Worm (Caenorhabditis elegans) whole organism, L3 larva: Measurements from ENCODE around the gene rpac-19.

Experiments
- R02D3.7 ChIP-seq: fragments of 150-350 bp; optimal IDR thresholded peaks from 2 replicates; lab custom pipeline; 2014; ENCODE audit warnings: missing biosample characterization, missing genetic modification characterization
- aly-2 ChIP-seq: fragments of 150-350 bp; optimal IDR thresholded peaks from 2 replicates; lab custom pipeline; 2014; ENCODE audit warnings: missing biosample characterization, missing genetic modification characterization
- ceh-9 ChIP-seq: sonication (generic microtip); optimal IDR thresholded peaks from 2 replicates; lab custom pipeline; 2018; ENCODE audit warnings: missing biosample characterization, missing genetic modification characterization
- daf-12 ChIP-seq: fragments of 150-350 bp; optimal IDR thresholded peaks from 2 replicates; lab custom pipeline; 2014; ENCODE audit warnings: missing biosample characterization, missing genetic modification reagents, missing genetic modification characterization
- elt-2 ChIP-seq: sonication (generic microtip); optimal IDR thresholded peaks from 2 replicates; lab custom pipeline; 2016; ENCODE audit warnings: missing genetic modification reagents, mild to moderate bottlenecking, missing genetic modification characterization, missing compliant biosample characterization
- elt-3 ChIP-seq, 3 experiments: fragments of 150-350 bp in 1 of 3; sonication (generic microtip) in 2 of 3; optimal IDR thresholded peaks; 2 replicates in 2 of 3; 4 replicates in 1 of 3; lab custom pipeline; 2014 to 2017; ENCODE audit warnings: missing biosample characterization in 3 of 3, missing genetic modification characterization in 3 of 3
- eor-1 ChIP-seq, 2 experiments: fragments of 150-350 bp; optimal IDR thresholded peaks; 2 replicates each; lab custom pipeline; 2014 to 2018; ENCODE audit warnings: missing biosample characterization in 2 of 2, missing genetic modification characterization in 2 of 2
- fkh-2 ChIP-seq: fragments of 150-350 bp; optimal IDR thresholded peaks from 2 replicates; lab custom pipeline; 2014; ENCODE audit warnings: missing biosample characterization, missing genetic modification reagents, missing genetic modification characterization
- lin-15B ChIP-seq: fragments of 150-350 bp; optimal IDR thresholded peaks from 2 replicates; lab custom pipeline; 2014; ENCODE audit warnings: missing biosample characterization, missing genetic modification characterization
- lin-39 ChIP-seq: fragments of 150-350 bp; optimal IDR thresholded peaks from 2 replicates; lab custom pipeline; 2018; ENCODE audit warnings: missing biosample characterization, missing genetic modification reagents, missing genetic modification characterization
- lsy-12 ChIP-seq: sonication (generic microtip); optimal IDR thresholded peaks from 2 replicates; lab custom pipeline; 2016; ENCODE audit warnings: mild to moderate bottlenecking, missing genetic modification characterization, missing compliant biosample characterization
- mdl-1 ChIP-seq: fragments of 150-350 bp; optimal IDR thresholded peaks from 2 replicates; lab custom pipeline; 2014; ENCODE audit warnings: missing biosample characterization, missing genetic modification characterization
- mml-1 ChIP-seq: fragments of 150-350 bp; sonication (generic microtip); optimal IDR thresholded peaks from 3 replicates; lab custom pipeline; 2014; ENCODE audit warnings: missing biosample characterization, missing genetic modification characterization
- nfya-1 ChIP-seq: sonication (generic microtip); optimal IDR thresholded peaks from 2 replicates; lab custom pipeline; 2017; ENCODE audit warnings: missing genetic modification characterization, mild to moderate bottlenecking, missing compliant biosample characterization, antibody characterized with exemption, moderate library complexity; ENCODE audit not compliant: insufficient read depth
- nhr-11 ChIP-seq: fragments of 150-350 bp; optimal IDR thresholded peaks from 2 replicates; lab custom pipeline; 2014; ENCODE audit warnings: missing biosample characterization, missing genetic modification characterization
- nhr-12 ChIP-seq: fragments of 150-350 bp; optimal IDR thresholded peaks from 2 replicates; lab custom pipeline; 2014; ENCODE audit warnings: missing biosample characterization, missing genetic modification characterization
- nhr-23 ChIP-seq: fragments of 150-350 bp; optimal IDR thresholded peaks from 2 replicates; lab custom pipeline; 2014; ENCODE audit warnings: missing biosample characterization, missing genetic modification reagents, missing genetic modification characterization
- nhr-25 ChIP-seq: sonication (generic microtip); optimal IDR thresholded peaks from 2 replicates; lab custom pipeline; 2017; ENCODE audit warnings: missing biosample characterization, missing genetic modification characterization
- nhr-28 ChIP-seq: fragments of 150-350 bp; optimal IDR thresholded peaks from 2 replicates; lab custom pipeline; 2014; ENCODE audit warnings: missing biosample characterization, missing genetic modification characterization
- nhr-43 ChIP-seq: sonication (generic microtip); optimal IDR thresholded peaks from 2 replicates; lab custom pipeline; 2016; ENCODE audit warnings: mild to moderate bottlenecking, missing genetic modification characterization, missing compliant biosample characterization; ENCODE audit not compliant: poor library complexity, severe bottlenecking
- nhr-76 ChIP-seq: fragments of 150-350 bp; sonication (generic microtip); optimal IDR thresholded peaks from 5 replicates; lab custom pipeline; 2014; ENCODE audit warnings: missing biosample characterization, missing genetic modification characterization
- nhr-77 ChIP-seq: fragments of 150-350 bp; optimal IDR thresholded peaks from 2 replicates; lab custom pipeline; 2014; ENCODE audit warnings: missing biosample characterization, missing genetic modification characterization
- pha-4 ChIP-seq: fragments of 150-350 bp; optimal IDR thresholded peaks from 2 replicates; lab custom pipeline; 2014; ENCODE audit warnings: missing biosample characterization, missing genetic modification reagents, missing genetic modification characterization
- pqm-1 ChIP-seq: fragments of 150-350 bp; optimal IDR thresholded peaks from 2 replicates; lab custom pipeline; 2017; ENCODE audit warnings: missing biosample characterization, missing genetic modification characterization, inconsistent platforms
- sea-2 ChIP-seq: fragments of 150-350 bp; sonication (generic microtip); optimal IDR thresholded peaks from 4 replicates; lab custom pipeline; 2014; ENCODE audit warnings: missing biosample characterization, missing genetic modification reagents, missing genetic modification characterization
- skn-1 ChIP-seq: fragments of 150-350 bp; optimal IDR thresholded peaks from 2 replicates; lab custom pipeline; 2014; ENCODE audit warnings: missing biosample characterization, missing genetic modification characterization
- snpc-4 ChIP-seq: fragments of 150-350 bp; optimal IDR thresholded peaks from 2 replicates; lab custom pipeline; 2014; ENCODE audit warnings: missing biosample characterization, missing genetic modification characterization
- tbx-2 ChIP-seq: sonication (generic microtip); optimal IDR thresholded peaks from 2 replicates; lab custom pipeline; 2016; ENCODE audit warnings: mild to moderate bottlenecking, missing genetic modification characterization, missing compliant biosample characterization
- unc-39 ChIP-seq: sonication (generic microtip); optimal IDR thresholded peaks from 4 replicates; lab custom pipeline; 2017; ENCODE audit warnings: missing biosample characterization, missing genetic modification characterization
- ztf-11 ChIP-seq: fragments of 150-350 bp; optimal IDR thresholded peaks from 2 replicates; lab custom pipeline; 2014; ENCODE audit warnings: missing biosample characterization, missing genetic modification characterization

The rpac-19 gene

DNA sequence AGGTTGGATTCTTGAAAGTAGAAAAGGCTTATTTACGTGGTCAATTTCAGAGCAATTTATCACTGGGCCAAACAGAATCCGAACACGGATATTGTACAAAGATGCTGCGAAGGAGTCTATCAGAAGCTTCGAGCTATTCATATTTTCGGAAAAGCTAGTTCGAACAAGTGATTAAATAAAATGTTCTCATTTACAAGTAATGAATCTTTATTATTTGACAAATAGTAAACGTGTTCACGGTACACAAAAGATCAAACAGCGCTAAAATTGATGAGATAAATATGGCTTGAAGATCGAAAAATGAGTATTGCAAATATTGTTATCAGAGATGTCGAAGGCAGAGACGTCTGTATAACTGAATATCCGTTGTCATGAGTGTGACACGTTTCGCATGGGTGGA, 14.6 kb downstream of the rpac-19 start:
- no peak for TF ChIP-seq nhr-11 (tag; lab: Kevin White, UChicago)
- TF ChIP-seq R02D3.7: no peak
- TF ChIP-seq mdl-1: no peak
- no peak for TF ChIP-seq lin-15B
- no peak for TF ChIP-seq skn-1 (tag; lab: Kevin White, UChicago)
- no peak for TF ChIP-seq daf-12 (tag; lab: Kevin White, UChicago)
- TF ChIP-seq aly-2 (tag; lab: Kevin White, UChicago): no peak
- TF ChIP-seq ceh-9 (tag; lab: Kevin White, UChicago): no peak
- TF ChIP-seq nhr-77 (tag; lab: Kevin White, UChicago): no peak
- no peak for TF ChIP-seq lin-39
- TF ChIP-seq nhr-25: no peak
- TF ChIP-seq ztf-11 (tag; lab: Kevin White, UChicago): no peak
- no peak for TF ChIP-seq nhr-28 (tag; lab: Kevin White, UChicago)
- no peak for TF ChIP-seq elt-3 (tag; optimal IDR thresholded peaks at IDR 0.05; lab: Kevin White, UChicago)
- TF ChIP-seq nhr-12 (tag; lab: Kevin White, UChicago): no peak
- TF ChIP-seq fkh-2 (tag; lab: Kevin White, UChicago): no peak

DNA sequence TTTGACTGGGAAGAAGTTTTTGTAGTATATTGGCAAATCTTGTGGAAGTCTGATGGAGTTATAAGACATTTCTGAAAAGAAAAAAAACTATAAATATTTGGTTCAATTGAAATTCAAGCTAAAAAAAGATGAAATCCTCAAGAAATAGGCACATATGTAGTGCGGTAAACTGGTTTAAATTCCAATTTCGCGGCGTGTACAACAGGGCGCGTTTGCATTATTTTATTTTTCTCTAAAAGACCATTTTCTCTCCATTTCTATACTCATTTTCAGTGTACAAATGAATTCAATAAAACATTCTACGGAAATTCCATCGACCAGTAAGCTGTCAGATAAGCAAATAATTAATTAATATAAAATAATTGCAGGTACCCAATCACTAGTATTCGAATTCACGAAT, 15.5 kb downstream of the rpac-19 start, which contains the start of the genes pri-1 and F58A4.6:
Gene pri-1 (minus strand): TSS at position 71 of the 400 bp plus-strand sequence.
Gene F58A4.6 (plus strand): TSS at position 272 of the 400 bp plus-strand sequence.
- TF ChIP-seq nhr-25 (peak; percentile 2), elt-2 (tag; lab: Kevin White, UChicago) (no peak), eor-1 (tag; optimal IDR thresholded peaks at IDR 0.05; lab: Kevin White, UChicago) (no peak), nfya-1 (tag; lab: Kevin White, UChicago) (peak; percentile 45), lin-15B (peak; percentile 48), nhr-23 (tag; lab: Kevin White, UChicago) (peak; percentile 43)

DNA sequence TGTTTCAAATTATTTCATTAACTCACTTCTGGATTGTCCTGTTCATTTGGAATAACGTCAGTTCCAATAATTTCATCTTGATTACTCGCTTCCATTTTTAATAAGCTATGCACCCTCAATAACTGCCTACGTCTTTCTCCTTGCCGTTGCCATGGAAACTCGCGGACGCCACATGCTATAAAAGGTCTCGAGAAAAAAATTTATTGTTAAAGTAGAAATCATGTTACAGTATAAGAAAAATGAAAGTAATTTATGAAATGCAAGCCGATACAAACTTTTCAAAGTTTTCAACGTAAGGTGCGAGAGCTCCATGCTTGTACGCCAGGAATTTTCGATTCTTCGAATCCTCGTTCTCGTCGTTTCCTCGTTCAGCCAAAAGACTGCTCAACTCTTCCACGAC, 17.6 kb downstream of the rpac-19 start, which contains the start of gene bbs-4:
Gene bbs-4 (minus strand): TSS at position 101 of the 400 bp plus-strand sequence.
- TF ChIP-seq unc-39 (tag; lab: Kevin White, UChicago): no peak
- no peak for TF ChIP-seq elt-3 (tag; optimal IDR thresholded peaks at IDR 0.05; lab: Kevin White, UChicago)
- TF ChIP-seq daf-12 (tag; lab: Kevin White, UChicago): no peak
- no peak for TF ChIP-seq mdl-1

DNA sequence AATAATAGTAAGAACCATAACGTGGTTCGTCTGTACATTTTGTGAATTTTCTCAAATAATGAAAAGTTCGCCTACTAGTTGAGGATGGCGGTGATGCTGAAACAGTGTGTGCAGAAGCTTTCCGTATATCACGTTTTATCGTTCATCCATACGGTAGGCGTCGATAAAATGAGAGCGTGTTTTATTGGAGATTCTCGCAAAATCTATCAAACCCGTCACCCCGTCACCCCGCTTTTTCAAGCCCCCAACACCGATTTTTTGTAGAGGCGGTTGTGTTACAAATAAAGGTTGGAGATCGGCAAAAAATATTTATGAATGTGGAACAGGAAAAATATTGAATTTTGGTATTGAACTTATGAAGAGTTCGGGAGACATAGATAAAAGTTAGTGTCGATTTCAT, 21.0 kb downstream of the rpac-19 start, which contains the start of gene clec-161:
Gene clec-161 (minus strand): TSS at position 101 of the 400 bp plus-strand sequence.
- TF ChIP-seq nhr-11 (tag; lab: Kevin White, UChicago): no peak
- TF ChIP-seq nhr-77 (tag; lab: Kevin White, UChicago): no peak
- TF ChIP-seq lsy-12 (tag; lab: Kevin White, UChicago): no peak
- TF ChIP-seq fkh-2 (tag; lab: Kevin White, UChicago): no peak
- TF ChIP-seq nhr-43 (tag; lab: Kevin White, UChicago): no peak
- TF ChIP-seq elt-3 (tag; optimal IDR thresholded peaks at IDR 0.05; lab: Kevin White, UChicago): no peak
- TF ChIP-seq ztf-11 (tag; lab: Kevin White, UChicago): no peak
- TF ChIP-seq pqm-1: no peak
- TF ChIP-seq snpc-4 (tag; lab: Kevin White, UChicago): no peak
- TF ChIP-seq elt-2 (tag; lab: Kevin White, UChicago): no peak
- TF ChIP-seq ceh-9 (tag; lab: Kevin White, UChicago): no peak

DNA sequence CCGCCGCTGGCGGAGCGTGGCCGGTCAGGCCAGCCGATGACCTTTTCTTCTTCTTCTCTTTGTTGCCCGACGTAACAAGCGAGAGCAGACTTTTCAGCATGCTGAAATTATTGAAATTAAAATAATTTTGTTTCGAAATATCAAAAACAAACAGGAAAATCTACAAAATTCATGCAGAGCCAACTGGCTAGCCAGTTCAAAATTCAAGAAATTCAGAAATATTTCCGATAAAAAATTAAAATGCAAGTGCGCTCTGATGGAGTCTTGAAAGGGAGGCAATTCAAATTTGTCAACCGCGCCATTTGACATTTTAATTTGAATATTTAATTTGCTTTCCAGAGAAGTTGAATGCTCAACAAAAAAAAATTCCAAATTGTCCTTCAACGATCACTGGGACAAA, 29.0 kb downstream of the rpac-19 start, which contains the start of gene F58A4.2:
Gene F58A4.2 (minus strand): TSS at position 101 of the 400 bp plus-strand sequence.
- TF ChIP-seq lsy-12 (tag; lab: Kevin White, UChicago) (no peak), pha-4 (tag; lab: Kevin White, UChicago) (no peak), mml-1 (tag; lab: Kevin White, UChicago) (no peak), lin-15B (no peak), aly-2 (tag; lab: Kevin White, UChicago) (no peak), daf-12 (tag; lab: Kevin White, UChicago) (no peak), sea-2 (GFP tag; lab: Kevin White, UChicago) (no peak), fkh-2 (tag; lab: Kevin White, UChicago) (no peak), nhr-76 (tag; lab: Kevin White, UChicago) (no peak), tbx-2 (tag; lab: Kevin White, UChicago) (no peak), elt-2 (tag; lab: Kevin White, UChicago) (no peak), nhr-25 (no peak)
